Worm (Caenorhabditis elegans) whole organism, L4 larva: ENCODE measurements around the gene jun-1.
"Not testable (repeated sequence)": the region's sequence is repeated elsewhere in the genome, so short reads cannot be mapped to it uniquely, and the experiment has no call there.

ENCODE experiments used
- D1046.2 ChIP-seq: fragments of 200-800 bp; sonication (Bioruptor generic); IDR thresholded peaks from 2 replicates; pipeline ENCODE4 v1.3.6; 2022; ENCODE audit warnings: missing genetic modification characterization, missing compliant biosample characterization
- F26F4.8 ChIP-seq: fragments of 200-800 bp; sonication (Bioruptor generic); conservative IDR thresholded peaks from 2 replicates; pipeline ENCODE4 v1.3.6; 2022; ENCODE audit warnings: missing genetic modification characterization, missing compliant biosample characterization
- F44E2.7 ChIP-seq: fragments of 200-800 bp; sonication (Bioruptor generic); IDR thresholded peaks from 2 replicates; pipeline ENCODE4 v2.1.2; 2022; ENCODE audit warnings: missing genetic modification characterization, missing compliant biosample characterization
- T26A8.4 ChIP-seq: fragments of 200-800 bp; sonication (Bioruptor generic); IDR thresholded peaks from 2 replicates; pipeline ENCODE4 v1.3.6; 2022; ENCODE audit warnings: missing genetic modification characterization, missing compliant biosample characterization
- Y105C5A.15 ChIP-seq: fragments of 200-800 bp; sonication (Bioruptor generic); IDR thresholded peaks from 2 replicates; pipeline ENCODE4 v1.3.6; 2022; ENCODE audit warnings: missing genetic modification characterization, missing compliant biosample characterization
- Y48G9A.11 ChIP-seq: fragments of 200-800 bp; sonication (Bioruptor generic); IDR thresholded peaks from 2 replicates; pipeline ENCODE4 v1.3.6; 2022; ENCODE audit warnings: missing genetic modification reagents, missing genetic modification characterization, missing compliant biosample characterization
- Y75B8A.6 ChIP-seq: fragments of 200-800 bp; sonication (Bioruptor generic); IDR thresholded peaks from 2 replicates; pipeline ENCODE4 v1.3.6; 2022; ENCODE audit warnings: missing genetic modification reagents, missing genetic modification characterization, missing compliant biosample characterization
- ZK337.2 ChIP-seq: fragments of 200-800 bp; sonication (Bioruptor generic); IDR thresholded peaks from 2 replicates; pipeline ENCODE4 v1.3.6; 2022; ENCODE audit warnings: missing genetic modification reagents, missing genetic modification characterization, missing compliant biosample characterization
- aha-1 ChIP-seq: fragments of 150-350 bp; peaks from one replicate; lab custom pipeline; 2014; ENCODE audit warnings: missing biosample characterization, missing genetic modification characterization
- arid-1 ChIP-seq: fragments of 200-800 bp; sonication (Bioruptor generic); conservative IDR thresholded peaks from 2 replicates; pipeline ENCODE4 v1.3.6; 2022; ENCODE audit warnings: missing genetic modification reagents, missing genetic modification characterization, missing compliant biosample characterization
- ceh-20 ChIP-seq: fragments of 200-800 bp; sonication (Bioruptor generic); IDR thresholded peaks from 2 replicates; pipeline ENCODE4 v1.3.6; 2022; ENCODE audit warnings: missing genetic modification reagents, missing genetic modification characterization, missing compliant biosample characterization
- ceh-44 ChIP-seq: fragments of 200-800 bp; sonication (Bioruptor generic); IDR thresholded peaks from 2 replicates; pipeline ENCODE4 v1.3.6; 2022; ENCODE audit warnings: missing genetic modification reagents, missing genetic modification characterization, missing compliant biosample characterization
- daf-12 ChIP-seq: fragments of 150-350 bp; optimal IDR thresholded peaks from 2 replicates; lab custom pipeline; 2014; ENCODE audit warnings: missing biosample characterization, missing genetic modification reagents, missing genetic modification characterization
- dmd-6 ChIP-seq: fragments of 200-800 bp; sonication (Bioruptor generic); IDR thresholded peaks from 2 replicates; pipeline ENCODE4 v1.3.6; 2022; ENCODE audit warnings: missing genetic modification reagents, missing genetic modification characterization, missing compliant biosample characterization
- dmd-8 ChIP-seq: fragments of 200-800 bp; sonication (Bioruptor generic); IDR thresholded peaks from 2 replicates; pipeline ENCODE4 v1.3.6; 2022; ENCODE audit warnings: missing genetic modification characterization, missing compliant biosample characterization
- dmd-9 ChIP-seq: fragments of 200-800 bp; sonication (Bioruptor generic); IDR thresholded peaks from 2 replicates; pipeline ENCODE4 v1.3.6; 2022; ENCODE audit warnings: missing genetic modification reagents, missing genetic modification characterization, missing compliant biosample characterization
- egl-43 ChIP-seq: fragments of 200-800 bp; sonication (Bioruptor generic); IDR thresholded peaks from 2 replicates; pipeline ENCODE4 v1.3.6; 2022; ENCODE audit warnings: missing genetic modification reagents, missing genetic modification characterization, missing compliant biosample characterization
- hmg-1.1 ChIP-seq: fragments of 200-800 bp; sonication (Bioruptor generic); IDR thresholded peaks from 2 replicates; pipeline ENCODE4 v1.3.6; 2022; ENCODE audit warnings: missing genetic modification reagents, missing genetic modification characterization, missing compliant biosample characterization
- lim-7 ChIP-seq: fragments of 200-800 bp; sonication (Bioruptor generic); IDR thresholded peaks from 2 replicates; pipeline ENCODE4 v1.3.6; 2022; ENCODE audit warnings: missing genetic modification characterization, missing compliant biosample characterization
- lin-1 ChIP-seq: fragments of 200-800 bp; sonication (Bioruptor generic); IDR thresholded peaks from 2 replicates; pipeline ENCODE4 v1.3.6; 2022; ENCODE audit warnings: missing genetic modification reagents, missing genetic modification characterization, missing compliant biosample characterization
- lin-29 ChIP-seq: fragments of 200-800 bp; sonication (Bioruptor generic); IDR thresholded peaks from 2 replicates; pipeline ENCODE4 v1.3.6; 2022; ENCODE audit warnings: missing genetic modification reagents, missing genetic modification characterization, missing compliant biosample characterization
- lin-38 ChIP-seq: fragments of 200-800 bp; sonication (Bioruptor generic); IDR thresholded peaks from 2 replicates; pipeline ENCODE4 v1.3.6; 2022; ENCODE audit warnings: missing genetic modification reagents, missing genetic modification characterization, missing compliant biosample characterization
- madf-5 ChIP-seq, 2 experiments: fragments of 200-800 bp; sonication (Bioruptor generic); IDR thresholded peaks; 2 replicates each; pipeline ENCODE4 v1.3.6; 2022; ENCODE audit warnings: missing compliant biosample characterization in 2 of 2, missing genetic modification characterization in 2 of 2
- madf-9 ChIP-seq: fragments of 200-800 bp; sonication (Bioruptor generic); conservative IDR thresholded peaks from 2 replicates; pipeline ENCODE4 v1.3.6; 2022; ENCODE audit warnings: missing genetic modification reagents, missing genetic modification characterization, missing compliant biosample characterization
- mdt-29 ChIP-seq: fragments of 200-800 bp; sonication (Bioruptor generic); IDR thresholded peaks from 2 replicates; pipeline ENCODE4 v1.3.6; 2022; ENCODE audit warnings: missing genetic modification reagents, missing genetic modification characterization, missing compliant biosample characterization
- mxl-2 ChIP-seq: fragments of 200-800 bp; sonication (Bioruptor generic); conservative IDR thresholded peaks from 2 replicates; pipeline ENCODE4 v1.3.6; 2022; ENCODE audit warnings: missing genetic modification reagents, missing genetic modification characterization, missing compliant biosample characterization
- nhr-41 ChIP-seq: fragments of 200-800 bp; sonication (Bioruptor generic); IDR thresholded peaks from 2 replicates; pipeline ENCODE4 v1.3.6; 2022; ENCODE audit warnings: missing genetic modification reagents, missing genetic modification characterization, missing compliant biosample characterization
- nhr-42 ChIP-seq: fragments of 200-800 bp; sonication (Bioruptor generic); IDR thresholded peaks from 2 replicates; pipeline ENCODE4 v1.3.6; 2022; ENCODE audit warnings: missing genetic modification characterization, missing compliant biosample characterization
- pha-4 ChIP-seq, 2 experiments: fragments of 150-350 bp in 1 of 2; fragments of 200-800 bp in 1 of 2; sonication (Bioruptor generic) in 1 of 2; IDR thresholded peaks in 1 of 2; optimal IDR thresholded peaks in 1 of 2; 2 replicates each; pipeline versions ENCODE4 v1.3.6 to Lab custom; 2014 to 2022; ENCODE audit warnings: missing genetic modification characterization in 2 of 2, missing genetic modification reagents in 2 of 2, missing biosample characterization in 1 of 2, missing compliant biosample characterization in 1 of 2
- php-3 ChIP-seq: fragments of 200-800 bp; sonication (Bioruptor generic); IDR thresholded peaks from 2 replicates; pipeline ENCODE4 v1.3.6; 2022; ENCODE audit warnings: missing genetic modification reagents, missing genetic modification characterization, missing compliant biosample characterization
- rbr-2 ChIP-seq: sonication (generic microtip); optimal IDR thresholded peaks from 2 replicates; lab custom pipeline; 2016; ENCODE audit warnings: missing genotype, missing genetic modification characterization, missing compliant biosample characterization
- saeg-2 ChIP-seq: fragments of 200-800 bp; sonication (Bioruptor generic); IDR thresholded peaks from 2 replicates; pipeline ENCODE4 v1.3.6; 2022; ENCODE audit warnings: missing genetic modification reagents, missing genetic modification characterization, missing compliant biosample characterization
- set-16 ChIP-seq: fragments of 200-800 bp; sonication (Bioruptor generic); IDR thresholded peaks from 2 replicates; pipeline ENCODE4 v1.3.6; 2022; ENCODE audit warnings: missing genetic modification reagents, missing genetic modification characterization, missing compliant biosample characterization
- snpc-1.2 ChIP-seq: fragments of 200-800 bp; sonication (Bioruptor generic); IDR thresholded peaks from 2 replicates; pipeline ENCODE4 v1.3.6; 2022; ENCODE audit warnings: missing genetic modification reagents, missing genetic modification characterization, missing compliant biosample characterization
- tra-1 ChIP-seq: fragments of 200-800 bp; sonication (Bioruptor generic); IDR thresholded peaks from 2 replicates; pipeline ENCODE4 v1.3.6; 2022; ENCODE audit warnings: missing genetic modification reagents, missing genetic modification characterization, missing compliant biosample characterization
- vab-7 ChIP-seq: fragments of 200-800 bp; sonication (Bioruptor generic); IDR thresholded peaks from 2 replicates; pipeline ENCODE4 v1.3.6; 2022; ENCODE audit warnings: missing genetic modification reagents, missing genetic modification characterization, missing compliant biosample characterization
- zfp-3 ChIP-seq: fragments of 200-800 bp; sonication (Bioruptor generic); conservative IDR thresholded peaks from 2 replicates; pipeline ENCODE4 v1.3.6; 2022; ENCODE audit warnings: missing genetic modification reagents, missing genetic modification characterization, missing compliant biosample characterization

Gene jun-1

ce11 chrII:9099017-9099416, 13.9 kb upstream of the jun-1 start, which contains the start of gene T24H10.1 (continued):
- no peak for TF ChIP-seq daf-12 (tag; lab: Kevin White, UChicago)
- peak; percentile 71 for TF ChIP-seq rbr-2

- TF ChIP-seq mdt-29 (GFP tag; lab: Robert Waterston, UW) (no peak), aha-1 (tag; lab: Kevin White, UChicago) (peak; percentile 40)
These were observed 12.2 kb upstream of the jun-1 start, which contains the start of gene T24H10.5 for ce11 chrII:9100798-9101197. T24H10.5 (plus strand) TSS chrII:9101098.

ce11 chrII:9102623-9103022, 10.3 kb upstream of the jun-1 start:
- TF ChIP-seq Y75B8A.6 (GFP tag; lab: Robert Waterston, UW) (0 out of 2 replicates have a peak, but pooled peaks have one; percentile 38), lin-38 (GFP tag; lab: Robert Waterston, UW) (peak; percentile 84), D1046.2 (GFP tag; lab: Robert Waterston, UW) (peak; percentile 86), hmg-1.1 (GFP tag; lab: Robert Waterston, UW) (peak; percentile 20; the same call in 1 of the 2 replicates), nhr-42 (peak; percentile 78), Y105C5A.15 (peak; percentile 69; the same call in 1 of the 2 replicates), tra-1 (peak; percentile 85; the same call in 1 of the 2 replicates), arid-1 (peak; percentile 91), saeg-2 (GFP tag; lab: Robert Waterston, UW) (0 out of 2 replicates have a peak, but pooled peaks have one; percentile 54), dmd-9 (GFP tag; lab: Robert Waterston, UW) (peak; percentile 72), mdt-29 (GFP tag; lab: Robert Waterston, UW) (peak; percentile 53; the same call in 1 of the 2 replicates), F26F4.8 (GFP tag; lab: Robert Waterston, UW) (peak; percentile 89), madf-9 (GFP tag; lab: Robert Waterston, UW) (peak; percentile 69), zfp-3 (GFP tag; lab: Robert Waterston, UW) (0 out of 2 replicates have a peak, but pooled peaks have one; percentile 29), dmd-8 (GFP tag; lab: Robert Waterston, UW) (peak; percentile 97), php-3 (GFP tag; lab: Robert Waterston, UW) (peak; percentile 75), F44E2.7 (GFP tag; lab: Robert Waterston, UW) (peak; percentile 93), set-16 (GFP tag; lab: Robert Waterston, UW) (peak; percentile 74), snpc-1.2 (GFP tag; lab: Robert Waterston, UW) (peak; percentile 91), T26A8.4 (GFP tag; lab: Robert Waterston, UW) (peak; percentile 82), dmd-6 (GFP tag; lab: Robert Waterston, UW) (peak; percentile 37), egl-43 (GFP tag; lab: Robert Waterston, UW) (peak; percentile 96), pha-4 (GFP tag; IDR thresholded peaks at IDR 0.05; lab: Robert Waterston, UW) (peak; percentile 89), vab-7 (GFP tag; lab: Robert Waterston, UW) (peak; percentile 81), ZK337.2 (GFP tag; lab: Robert Waterston, UW) (0 out of 2 replicates have a peak, but pooled peaks have one; percentile 41), lin-29 (GFP tag; lab: Robert Waterston, UW) (0 out of 2 replicates have a peak, but pooled peaks have one; percentile 42), madf-5 (GFP tag; IDR thresholded peaks at IDR 0.05; lab: Robert Waterston, UW) (peak; percentile 61 to 77; a peak in 2 of 4 replicates), lim-7 (GFP tag; lab: Robert Waterston, UW) (peak; percentile 92), nhr-41 (GFP tag; lab: Robert Waterston, UW) (peak; percentile 74), lin-1 (GFP tag; lab: Robert Waterston, UW) (peak; percentile 87), Y48G9A.11 (GFP tag; lab: Robert Waterston, UW) (peak; percentile 85), ceh-44 (GFP tag; lab: Robert Waterston, UW) (peak; percentile 60; the same call in 1 of the 2 replicates), mxl-2 (0 out of 2 replicates have a peak, but pooled peaks have one; percentile 17), ceh-20 (GFP tag; lab: Robert Waterston, UW) (peak; percentile 36; the same call in 1 of the 2 replicates)
- not testable (repeated sequence) for TF ChIP-seq pha-4 (tag; optimal IDR thresholded peaks at IDR 0.05; lab: Kevin White, UChicago)
